Worm (Caenorhabditis elegans): ENCODE measurements around the gene Y94H6A.5.

DNA sequence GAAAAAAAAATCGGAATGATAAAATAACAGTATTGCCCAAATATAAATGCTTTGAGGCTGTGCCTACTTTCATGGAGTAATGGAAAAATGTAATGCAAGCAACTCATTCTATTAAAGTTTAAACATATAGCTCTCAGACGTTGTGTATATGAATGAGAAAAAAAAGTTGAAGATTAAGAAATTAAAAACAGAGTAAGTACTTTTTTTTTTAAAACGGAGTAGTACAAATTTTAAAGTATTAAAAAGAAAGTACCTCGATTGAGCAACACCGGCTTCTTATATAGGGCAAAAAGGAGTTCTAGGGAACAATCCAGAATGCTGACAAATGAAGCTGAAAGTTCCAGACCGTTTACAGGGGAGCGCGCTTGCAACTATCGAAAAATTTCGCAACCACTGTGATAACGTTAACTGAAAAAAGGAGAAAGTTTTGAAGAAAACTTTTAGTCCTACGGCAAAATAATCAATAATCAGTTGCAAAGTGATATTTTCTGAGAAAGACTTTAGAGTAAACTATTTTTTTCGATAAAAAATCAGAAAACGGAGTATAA lies 7.4 kb upstream of the Y94H6A.5 start:
- TF ChIP-seq pqm-1 (tag; optimal IDR thresholded peaks at IDR 0.05) (no peak), unc-55 (GFP tag; optimal IDR thresholded peaks at IDR 0.05) (no peak), pha-4 (tag; optimal IDR thresholded peaks at IDR 0.05) (no peak), rnt-1 (tag; optimal IDR thresholded peaks at IDR 0.05) (no peak), ceh-45 (GFP tag; IDR thresholded peaks at IDR 0.05) (no peak), fkh-6 (tag; optimal IDR thresholded peaks at IDR 0.05) (no peak), ceh-9 (tag; optimal IDR thresholded peaks at IDR 0.05) (no peak), ama-1 (optimal IDR thresholded peaks at IDR 0.05) (no peak), unc-42 (tag; optimal IDR thresholded peaks at IDR 0.05) (no peak), npax-4 (tag; optimal IDR thresholded peaks at IDR 0.05) (no peak), che-1 (tag; optimal IDR thresholded peaks at IDR 0.05) (no peak), gmeb-2 (tag; optimal IDR thresholded peaks at IDR 0.05) (no peak), K02D7.2 (tag; optimal IDR thresholded peaks at IDR 0.05) (no peak)
